Worm (Caenorhabditis elegans): Measurements from ENCODE around the gene Y64G10A.2.

Gene Y64G10A.2

ce11 chrIV:14274834-14275233, 30.6 kb upstream of the Y64G10A.2 start:
- TF ChIP-seq madf-2 (tag; optimal IDR thresholded peaks at IDR 0.05): no peak
- TF ChIP-seq ceh-9 (tag; optimal IDR thresholded peaks at IDR 0.05): no peak
- TF ChIP-seq zip-5 (tag; optimal IDR thresholded peaks at IDR 0.05): no peak
- no peak for TF ChIP-seq dmd-4 (tag; optimal IDR thresholded peaks at IDR 0.05; ENCODE audit: borderline replicate concordance)
- no peak for TF ChIP-seq ceh-45 (GFP tag; IDR thresholded peaks at IDR 0.05)
- TF ChIP-seq ceh-19 (GFP tag; optimal IDR thresholded peaks at IDR 0.05): no peak
- TF ChIP-seq sox-4 (tag; optimal IDR thresholded peaks at IDR 0.05): no peak
- TF ChIP-seq ama-1 (optimal IDR thresholded peaks at IDR 0.05): no peak
- TF ChIP-seq nfya-1 (tag; optimal IDR thresholded peaks at IDR 0.05): no peak

- TF ChIP-seq ceh-34 (tag; optimal IDR thresholded peaks at IDR 0.05): no peak
- TF ChIP-seq ceh-31 (tag; optimal IDR thresholded peaks at IDR 0.05): peak; percentile 53
- TF ChIP-seq pros-1 (tag; optimal IDR thresholded peaks at IDR 0.05): no peak
- peak; percentile 11 for TF ChIP-seq tbx-2 (tag; optimal IDR thresholded peaks at IDR 0.05)
- no peak for TF ChIP-seq ceh-48 (tag; optimal IDR thresholded peaks at IDR 0.05)
- no peak for TF ChIP-seq C08G9.2 (tag; optimal IDR thresholded peaks at IDR 0.05)
- no peak for TF ChIP-seq pag-3 (tag; optimal IDR thresholded peaks at IDR 0.05; ENCODE audit: borderline replicate concordance)
- peak; percentile 56 for TF ChIP-seq unc-42 (tag; optimal IDR thresholded peaks at IDR 0.05)
- TF ChIP-seq sdc-2 (tag; optimal IDR thresholded peaks at IDR 0.05): peak; percentile 1
- no peak for TF ChIP-seq elt-2 (tag; optimal IDR thresholded peaks at IDR 0.05)
- no peak for TF ChIP-seq gmeb-2 (tag; optimal IDR thresholded peaks at IDR 0.05)
These were observed 28.3 kb upstream of the Y64G10A.2 start for ce11 chrIV:14272561-14272960.

- TF ChIP-seq tbx-2 (tag; optimal IDR thresholded peaks at IDR 0.05) (no peak), C08G9.2 (tag; optimal IDR thresholded peaks at IDR 0.05) (no peak), ceh-14 (tag; optimal IDR thresholded peaks at IDR 0.05) (no peak), ceh-48 (tag; optimal IDR thresholded peaks at IDR 0.05) (no peak), ama-1 (optimal IDR thresholded peaks at IDR 0.05) (no peak), fkh-10 (GFP tag; optimal IDR thresholded peaks at IDR 0.05) (no peak), T23F11.4 (GFP tag; optimal IDR thresholded peaks at IDR 0.05) (no peak), ceh-9 (tag; optimal IDR thresholded peaks at IDR 0.05) (no peak), ahr-1 (tag; optimal IDR thresholded peaks at IDR 0.05) (no peak), hlh-13 (GFP tag; optimal IDR thresholded peaks at IDR 0.05) (no peak), tbx-7 (tag; optimal IDR thresholded peaks at IDR 0.05) (no peak), fkh-6 (tag; optimal IDR thresholded peaks at IDR 0.05) (no peak), unc-55 (GFP tag; optimal IDR thresholded peaks at IDR 0.05) (no peak), syd-9 (tag; optimal IDR thresholded peaks at IDR 0.05) (no peak), odd-2 (tag; optimal IDR thresholded peaks at IDR 0.05) (no peak), mec-3 (tag; optimal IDR thresholded peaks at IDR 0.05; ENCODE audit: borderline replicate concordance) (no peak), dmd-4 (tag; optimal IDR thresholded peaks at IDR 0.05; ENCODE audit: borderline replicate concordance) (no peak), hlh-15 (tag; optimal IDR thresholded peaks at IDR 0.05) (no peak)
These were observed 25.7 kb upstream of the Y64G10A.2 start for ce11 chrIV:14269932-14270331.

- TF ChIP-seq fkh-6 (tag; optimal IDR thresholded peaks at IDR 0.05) (no peak), fax-1 (tag; optimal IDR thresholded peaks at IDR 0.05) (no peak), unc-3 (GFP tag; conservative IDR thresholded peaks at IDR 0.05) (no peak), unc-3 (tag; optimal IDR thresholded peaks at IDR 0.05) (no peak), fkh-10 (GFP tag; optimal IDR thresholded peaks at IDR 0.05) (no peak), ceh-14 (tag; optimal IDR thresholded peaks at IDR 0.05) (no peak), ceh-30 (tag; optimal IDR thresholded peaks at IDR 0.05) (no peak), ahr-1 (tag; optimal IDR thresholded peaks at IDR 0.05) (no peak), ref-2 (tag; optimal IDR thresholded peaks at IDR 0.05) (no peak), sox-2 (GFP tag; IDR thresholded peaks at IDR 0.05) (no peak), K09A11.1 (tag; optimal IDR thresholded peaks at IDR 0.05; ENCODE audit: insufficient read depth) (no peak), ceh-18 (tag; optimal IDR thresholded peaks at IDR 0.05) (no peak), elt-2 (tag; optimal IDR thresholded peaks at IDR 0.05) (no peak), tbx-7 (tag; optimal IDR thresholded peaks at IDR 0.05) (no peak), ceh-31 (tag; optimal IDR thresholded peaks at IDR 0.05) (no peak), mec-3 (tag; optimal IDR thresholded peaks at IDR 0.05; ENCODE audit: borderline replicate concordance) (no peak), ets-4 (tag; optimal IDR thresholded peaks at IDR 0.05) (no peak), che-1 (tag; optimal IDR thresholded peaks at IDR 0.05) (no peak), eyg-1 (tag; optimal IDR thresholded peaks at IDR 0.05) (no peak)
These were observed 24.6 kb upstream of the Y64G10A.2 start for ce11 chrIV:14268882-14269281.
